Worm (Caenorhabditis elegans): Measurements from ENCODE around the gene F14F7.7.

ce11 chrIII:13056735-13057134 lies 26.0 kb downstream of the F14F7.7 start:
- TF ChIP-seq ceh-24 (tag; optimal IDR thresholded peaks at IDR 0.05) (no peak), sox-2 (GFP tag; IDR thresholded peaks at IDR 0.05) (no peak)

All from whole organism, late embryonic.